Worm (Caenorhabditis elegans) whole organism, midembryonic: ENCODE results near the gene hrg-6.
"Not testable (repeated sequence)": the region's sequence is repeated elsewhere in the genome, so short reads cannot be mapped to it uniquely, and the experiment has no call there.

ENCODE experiments used
- T22C8.4 ChIP-seq: fragments of 200-800 bp; sonication (Bioruptor generic); IDR thresholded peaks from 2 replicates; pipeline ENCODE4 v1.3.6; 2022; ENCODE audit warnings: missing genetic modification characterization, missing compliant biosample characterization
- cog-1 ChIP-seq: sonication (generic microtip); optimal IDR thresholded peaks from 2 replicates; lab custom pipeline; 2016; ENCODE audit warnings: missing genetic modification characterization, missing compliant biosample characterization
- flt-1 ChIP-seq: fragments of 200-800 bp; sonication (Bioruptor generic); IDR thresholded peaks from 2 replicates; pipeline ENCODE4 v1.3.6; 2022; ENCODE audit warnings: missing genetic modification characterization, missing compliant biosample characterization
- klf-2 ChIP-seq: fragments of 200-800 bp; sonication (Bioruptor generic); conservative IDR thresholded peaks from 2 replicates; pipeline ENCODE4 v1.3.6; 2022; ENCODE audit warnings: missing genetic modification reagents, missing genetic modification characterization, missing compliant biosample characterization
- med-1 ChIP-seq: sonication (generic microtip); optimal IDR thresholded peaks from 2 replicates; lab custom pipeline; 2017; ENCODE audit warnings: missing genetic modification characterization, mild to moderate bottlenecking, missing compliant biosample characterization, antibody characterized with exemption, missing genetic modification reagents; ENCODE audit not compliant: insufficient read depth
- ref-1 ChIP-seq: fragments of 200-800 bp; sonication (Bioruptor generic); conservative IDR thresholded peaks from 2 replicates; pipeline ENCODE4 v1.3.6; 2022; ENCODE audit warnings: missing genetic modification reagents, missing genetic modification characterization, missing compliant biosample characterization
- tab-1 ChIP-seq: fragments of 200-800 bp; sonication (Bioruptor generic); IDR thresholded peaks from 2 replicates; pipeline ENCODE4 v1.3.6; 2022; ENCODE audit warnings: missing genetic modification characterization, missing compliant biosample characterization
- ztf-23 ChIP-seq: fragments of 200-800 bp; sonication (Bioruptor generic); IDR thresholded peaks from 2 replicates; pipeline ENCODE4 v1.3.6; 2022; ENCODE audit warnings: missing genetic modification reagents, missing genetic modification characterization, missing compliant biosample characterization
- ztf-29 ChIP-seq: fragments of 200-800 bp; sonication (Bioruptor generic); IDR thresholded peaks from 2 replicates; pipeline ENCODE4 v1.3.6; 2022; ENCODE audit warnings: missing genetic modification reagents, missing genetic modification characterization, missing compliant biosample characterization

The hrg-6 gene

ce11 chrIV:11032288-11032687 lies at the start of gene hrg-6:
Gene hrg-6, plus strand, starts transcription at chrIV:11032588.
- TF ChIP-seq ztf-29 (GFP tag; lab: Robert Waterston, UW) (no peak), T22C8.4 (no peak), tab-1 (no peak), med-1 (GFP tag; lab: Kevin White, UChicago) (no peak), klf-2 (GFP tag; lab: Robert Waterston, UW) (no peak), ref-1 (no peak), flt-1 (no peak), cog-1 (tag; lab: Kevin White, UChicago) (no peak), ztf-23 (no peak)

- TF ChIP-seq klf-2 (GFP tag; lab: Robert Waterston, UW) (no peak), T22C8.4 (no peak), flt-1 (no peak), med-1 (GFP tag; lab: Kevin White, UChicago) (no peak), ztf-23 (no peak), ztf-29 (GFP tag; lab: Robert Waterston, UW) (no peak), cog-1 (tag; lab: Kevin White, UChicago) (no peak), ref-1 (no peak), tab-1 (no peak)
Measured at ce11 chrIV:10985568-10986035, 46.8 kb upstream of the hrg-6 start, which contains the start of gene cyb-2.1. Gene cyb-2.1, plus strand, starts transcription at chrIV:10985985.

DNA sequence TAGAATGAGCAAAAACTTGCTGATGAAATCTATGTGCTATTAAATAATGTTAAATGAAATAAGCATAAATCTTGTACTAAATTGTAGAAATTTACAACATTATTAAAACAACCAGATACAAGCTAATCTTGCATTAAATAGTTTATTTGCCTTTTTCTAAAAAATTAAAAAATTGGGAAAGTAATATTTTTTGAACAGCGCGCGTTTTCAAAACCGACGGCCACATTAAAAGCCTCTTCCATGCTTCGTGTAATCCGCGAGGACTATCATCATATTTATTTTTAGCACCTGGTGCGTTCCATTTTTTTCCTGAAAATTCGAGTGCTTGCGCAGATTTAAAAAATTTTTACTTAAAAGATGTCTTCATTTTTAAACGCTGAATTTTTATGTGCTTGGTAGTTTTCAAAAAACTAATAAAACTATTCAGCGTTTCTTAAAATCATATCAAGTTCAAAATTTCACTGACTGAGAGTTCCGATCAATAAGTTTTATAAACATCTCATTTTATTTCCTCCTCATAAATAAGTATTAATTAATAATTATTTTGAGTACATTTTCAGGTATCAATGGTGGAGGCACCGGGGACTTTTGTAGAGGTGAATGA lies 44.9 kb upstream of the hrg-6 start, which contains the start of gene Y43E12A.3:
Y43E12A.3 (plus strand) TSS at position 554 of the 604 bp plus-strand sequence.
- not testable (repeated sequence) for TF ChIP-seq tab-1; cog-1 (tag; lab: Kevin White, UChicago); med-1 (GFP tag; lab: Kevin White, UChicago)

DNA sequence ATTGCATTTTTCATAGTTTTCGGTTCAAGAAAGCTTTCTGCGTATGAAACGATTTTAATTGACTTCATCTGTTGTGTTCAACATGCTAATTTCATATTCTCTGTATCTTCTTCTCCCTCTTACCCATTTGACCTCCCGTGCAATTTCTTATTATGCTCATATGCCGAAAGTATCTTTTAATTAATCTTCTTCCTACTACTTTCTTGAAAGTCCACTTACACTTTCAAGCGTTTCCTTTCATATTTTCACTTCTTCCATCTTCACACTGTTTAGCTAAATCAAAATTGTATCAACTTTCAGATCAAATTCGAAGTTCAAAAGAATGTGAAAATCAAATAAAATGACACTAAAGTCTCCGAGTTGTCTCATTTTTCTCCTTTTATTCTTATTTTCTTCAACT lies 41.7 kb upstream of the hrg-6 start, which contains the start of gene F13H10.5:
F13H10.5 (plus strand) TSS at position 301 of the 400 bp plus-strand sequence.
- no peak for TF ChIP-seq cog-1 (tag; lab: Kevin White, UChicago)
- no peak for TF ChIP-seq ref-1
- no peak for TF ChIP-seq ztf-23
- no peak for TF ChIP-seq T22C8.4
- TF ChIP-seq ztf-29 (GFP tag; lab: Robert Waterston, UW), result no peak
- no peak for TF ChIP-seq tab-1
- TF ChIP-seq flt-1, result no peak
- no peak for TF ChIP-seq med-1 (GFP tag; lab: Kevin White, UChicago)
- no peak for TF ChIP-seq klf-2 (GFP tag; lab: Robert Waterston, UW)

DNA sequence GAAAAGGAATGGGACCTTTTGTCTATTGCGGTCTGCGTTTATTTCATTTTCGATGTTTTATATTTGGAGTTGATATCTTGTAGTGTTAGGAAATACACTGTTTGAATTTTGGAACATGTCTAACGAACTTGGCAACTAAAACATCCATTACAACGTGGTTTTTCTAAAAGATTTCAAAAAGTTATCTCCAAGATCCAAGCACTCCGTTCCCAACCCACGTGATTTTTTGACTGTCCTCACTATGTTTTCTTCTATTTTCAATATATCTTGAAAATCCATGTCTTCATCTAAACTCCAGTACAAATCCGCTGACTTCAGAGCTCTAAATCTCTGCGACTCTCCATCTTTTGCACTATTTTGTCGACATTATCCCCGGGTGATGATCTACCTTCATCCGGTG lies 30.8 kb upstream of the hrg-6 start, which contains the start of gene F13H10.9:
F13H10.9 (plus strand) TSS at position 301 of the 400 bp plus-strand sequence.
- TF ChIP-seq cog-1 (tag; lab: Kevin White, UChicago), result no peak
- TF ChIP-seq tab-1, result no peak
- TF ChIP-seq ref-1, result no peak
- TF ChIP-seq T22C8.4, result no peak
- no peak for TF ChIP-seq klf-2 (GFP tag; lab: Robert Waterston, UW)
- TF ChIP-seq ztf-29 (GFP tag; lab: Robert Waterston, UW), result no peak
- no peak for TF ChIP-seq flt-1
- no peak for TF ChIP-seq ztf-23
- no peak for TF ChIP-seq med-1 (GFP tag; lab: Kevin White, UChicago)

DNA sequence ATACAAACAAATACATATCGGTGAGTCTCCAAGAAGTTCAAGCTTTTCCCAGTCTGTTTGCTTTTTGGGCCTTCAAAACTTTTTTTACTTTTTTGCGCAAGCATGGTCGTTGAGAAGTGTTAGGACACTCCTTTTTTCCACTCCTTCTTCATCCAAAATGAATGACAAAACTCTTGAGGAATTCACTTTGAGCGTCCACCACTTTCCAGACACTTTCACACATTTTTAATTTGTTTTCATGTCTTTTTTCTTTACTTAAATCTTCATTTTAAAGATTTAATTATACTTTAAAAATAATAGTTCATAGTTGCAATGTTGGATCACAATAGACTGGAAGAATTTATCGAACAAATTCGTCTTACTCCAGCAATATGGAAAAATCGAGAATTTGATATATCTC lies 28.1 kb upstream of the hrg-6 start, which contains the start of gene F13H10.1:
F13H10.1 (plus strand) TSS at position 301 of the 400 bp plus-strand sequence.
- TF ChIP-seq cog-1 (tag; lab: Kevin White, UChicago) (no peak), ref-1 (no peak), tab-1 (no peak)

ce11 chrIV:11006383-11006782 lies 26.0 kb upstream of the hrg-6 start:
- TF ChIP-seq med-1 (GFP tag; lab: Kevin White, UChicago) (no peak), ztf-23 (no peak), T22C8.4 (no peak), cog-1 (tag; lab: Kevin White, UChicago) (no peak), tab-1 (no peak), klf-2 (GFP tag; lab: Robert Waterston, UW) (no peak), flt-1 (no peak), ztf-29 (GFP tag; lab: Robert Waterston, UW) (no peak), ref-1 (no peak)

- no peak for TF ChIP-seq flt-1
- no peak for TF ChIP-seq ref-1
- no peak for TF ChIP-seq tab-1
- no peak for TF ChIP-seq T22C8.4
- TF ChIP-seq cog-1 (tag; lab: Kevin White, UChicago), result no peak
- TF ChIP-seq ztf-29 (GFP tag; lab: Robert Waterston, UW), result no peak
- TF ChIP-seq med-1 (GFP tag; lab: Kevin White, UChicago), result no peak
- no peak for TF ChIP-seq klf-2 (GFP tag; lab: Robert Waterston, UW)
- no peak for TF ChIP-seq ztf-23
Measured at ce11 chrIV:11006868-11007267, 25.5 kb upstream of the hrg-6 start.

- TF ChIP-seq klf-2 (GFP tag; lab: Robert Waterston, UW) (no peak), T22C8.4 (no peak), tab-1 (no peak), flt-1 (no peak), ref-1 (no peak), ztf-29 (GFP tag; lab: Robert Waterston, UW) (no peak), med-1 (GFP tag; lab: Kevin White, UChicago) (no peak)
Measured at ce11 chrIV:11008255-11008654, 24.1 kb upstream of the hrg-6 start.

ce11 chrIV:11008996-11009395 lies 23.4 kb upstream of the hrg-6 start, which contains the start of gene F13H10.6:
Gene F13H10.6, plus strand, starts transcription at chrIV:11009296.
- TF ChIP-seq klf-2 (GFP tag; lab: Robert Waterston, UW) (no peak), ref-1 (no peak), ztf-23 (no peak), ztf-29 (GFP tag; lab: Robert Waterston, UW) (no peak), tab-1 (no peak), med-1 (GFP tag; lab: Kevin White, UChicago) (no peak), cog-1 (tag; lab: Kevin White, UChicago) (no peak), T22C8.4 (no peak), flt-1 (no peak)
